Worm (Caenorhabditis elegans) whole organism, L2 larva: ENCODE data around the gene F54B3.4.

Source experiments
- ama-1 ChIP-seq: fragments of 150-350 bp; optimal IDR thresholded peaks from 2 replicates; lab custom pipeline; 2018; ENCODE audit warnings: inconsistent platforms
- ceh-16 ChIP-seq: fragments of 150-350 bp; optimal IDR thresholded peaks from 2 replicates; lab custom pipeline; 2014; ENCODE audit warnings: missing biosample characterization, missing genetic modification characterization
- elt-1 ChIP-seq: fragments of 150-350 bp; optimal IDR thresholded peaks from 2 replicates; lab custom pipeline; 2014; ENCODE audit warnings: missing biosample characterization, missing genetic modification characterization
- elt-3 ChIP-seq: sonication (generic microtip); optimal IDR thresholded peaks from 2 replicates; lab custom pipeline; 2017; ENCODE audit warnings: missing biosample characterization, missing genetic modification characterization
- mdl-1 ChIP-seq, 2 experiments: fragments of 150-350 bp in 1 of 2; sonication (generic microtip) in 1 of 2; optimal IDR thresholded peaks; 2 replicates each; lab custom pipeline; 2017; ENCODE audit warnings: missing biosample characterization in 2 of 2, missing genetic modification characterization in 2 of 2
- nhr-12 ChIP-seq: fragments of 150-350 bp; optimal IDR thresholded peaks from 2 replicates; lab custom pipeline; 2014; ENCODE audit warnings: missing biosample characterization, missing genetic modification characterization
- nhr-21 ChIP-seq: fragments of 150-350 bp; optimal IDR thresholded peaks from 2 replicates; lab custom pipeline; 2014; ENCODE audit warnings: missing biosample characterization, missing genetic modification characterization
- unc-62 ChIP-seq: fragments of 150-350 bp; optimal IDR thresholded peaks from 2 replicates; lab custom pipeline; 2014; ENCODE audit warnings: missing biosample characterization, missing genetic modification reagents, missing genetic modification characterization
- zag-1 ChIP-seq: fragments of 150-350 bp; optimal IDR thresholded peaks from 2 replicates; lab custom pipeline; 2014; ENCODE audit warnings: missing biosample characterization, missing genetic modification characterization

- TF ChIP-seq zag-1 (tag; lab: Kevin White, UChicago) (no peak), mdl-1 (tag; optimal IDR thresholded peaks at IDR 0.05; lab: Kevin White, UChicago) (no peak), elt-1 (no peak), nhr-12 (tag; lab: Kevin White, UChicago) (no peak), elt-3 (tag; lab: Kevin White, UChicago) (no peak), ama-1 (lab: Kevin White, UChicago) (no peak), unc-62 (GFP tag; lab: Kevin White, UChicago) (no peak), nhr-21 (tag; lab: Kevin White, UChicago) (no peak), ceh-16 (tag; lab: Kevin White, UChicago) (no peak)
These were observed 14.0 kb upstream of the F54B3.4 start for ce11 chrII:10284991-10285390.
